Worm (Caenorhabditis elegans) whole organism, L1 larva: ENCODE data around the gene fbxb-81.

Source experiments
- fkh-10 ChIP-seq: sonication (generic microtip); optimal IDR thresholded peaks from 2 replicates; lab custom pipeline; 2017; ENCODE audit warnings: missing biosample characterization, missing genetic modification reagents, missing genetic modification characterization
- nhr-11 ChIP-seq: fragments of 150-350 bp; optimal IDR thresholded peaks from 2 replicates; lab custom pipeline; 2014; ENCODE audit warnings: missing biosample characterization, missing genetic modification characterization
- nhr-76 ChIP-seq: sonication (generic microtip); optimal IDR thresholded peaks from 2 replicates; lab custom pipeline; 2017; ENCODE audit warnings: missing biosample characterization, missing genetic modification characterization
- sox-4 ChIP-seq: sonication (generic microtip); optimal IDR thresholded peaks from 2 replicates; lab custom pipeline; 2016; ENCODE audit warnings: missing genetic modification characterization, missing compliant biosample characterization
- sup-37 ChIP-seq: fragments of 200-800 bp; sonication (Bioruptor generic); optimal IDR thresholded peaks from 2 replicates; lab custom pipeline; 2018; ENCODE audit warnings: mild to moderate bottlenecking, missing genetic modification characterization, missing compliant biosample characterization
- unc-62 ChIP-seq: fragments of 150-350 bp; optimal IDR thresholded peaks from 2 replicates; lab custom pipeline; 2014; ENCODE audit warnings: missing biosample characterization, missing genetic modification reagents, missing genetic modification characterization

- no peak for TF ChIP-seq nhr-11 (tag; lab: Kevin White, UChicago)
- TF ChIP-seq unc-62 (GFP tag; lab: Kevin White, UChicago), result no peak
- TF ChIP-seq sox-4, result no peak
- no peak for TF ChIP-seq nhr-76 (tag; lab: Kevin White, UChicago)
- TF ChIP-seq sup-37 (GFP tag; lab: Kevin White, UChicago), result no peak
- TF ChIP-seq fkh-10 (GFP tag; lab: Kevin White, UChicago), result no peak
Measured at ce11 chrIII:114603-115002, 26.4 kb downstream of the fbxb-81 start, which contains the start of gene C29F9.6.
